Worm (Caenorhabditis elegans): ENCODE results near the gene T19H12.12.

ce11 chrV:4885372-4885771 is 782 bp downstream of the T19H12.12 start, which contains the start of gene T19H12.3:
- TF ChIP-seq zip-8 (tag; optimal IDR thresholded peaks at IDR 0.05) = no peak
- no peak for TF ChIP-seq nhr-2 (tag; optimal IDR thresholded peaks at IDR 0.05)
- TF ChIP-seq elt-3 (tag; optimal IDR thresholded peaks at IDR 0.05) = no peak
- no peak for TF ChIP-seq bed-3 (GFP tag; optimal IDR thresholded peaks at IDR 0.05)
- TF ChIP-seq lin-13 (tag; optimal IDR thresholded peaks at IDR 0.05) = no peak
- TF ChIP-seq nhr-12 (tag; optimal IDR thresholded peaks at IDR 0.05) = no peak
- TF ChIP-seq lsy-2 (tag; optimal IDR thresholded peaks at IDR 0.05) = no peak
- no peak for TF ChIP-seq blmp-1 (tag; optimal IDR thresholded peaks at IDR 0.05)
- TF ChIP-seq pha-4 (tag; optimal IDR thresholded peaks at IDR 0.05) = no peak
- TF ChIP-seq snpc-4 (tag; optimal IDR thresholded peaks at IDR 0.05) = no peak
- no peak for TF ChIP-seq ceh-83 (GFP tag; optimal IDR thresholded peaks at IDR 0.05)
- TF ChIP-seq nhr-237 (tag; optimal IDR thresholded peaks at IDR 0.05) = no peak
- TF ChIP-seq unc-62 (GFP tag; optimal IDR thresholded peaks at IDR 0.05) = no peak

Data from whole organism, mixed stage, embryonic.